Fruit fly (Drosophila melanogaster) whole organism, embryonic: Measurements from ENCODE around the gene eya.

Experiments used
- Abd-B ChIP-seq: fragments of 200-800 bp; sonication (Bioruptor generic); optimal IDR thresholded peaks from 2 replicates; lab custom pipeline; 2018; ENCODE audit warnings: missing biosample characterization, mild to moderate bottlenecking, missing genetic modification characterization, moderate library complexity
- Atf6 ChIP-seq: fragments of 200-800 bp; sonication (Bioruptor generic); IDR thresholded peaks from 2 replicates; pipeline ENCODE4 v1.3.6; 2022; ENCODE audit warnings: missing biosample characterization, missing genetic modification characterization
- CG1024 ChIP-seq: fragments of 200-800 bp; sonication (Bioruptor generic); IDR thresholded peaks from 2 replicates; pipeline ENCODE4 v1.3.6; 2022; ENCODE audit warnings: missing biosample characterization, missing genetic modification characterization
- CG10979 ChIP-seq: fragments of 200-800 bp; sonication (Bioruptor generic); optimal IDR thresholded peaks from 2 replicates; lab custom pipeline; 2018; ENCODE audit warnings: missing biosample characterization, mild to moderate bottlenecking, missing genetic modification characterization, moderate library complexity
- CG13123 ChIP-seq: fragments of 200-800 bp; sonication (Bioruptor generic); optimal IDR thresholded peaks from 2 replicates; lab custom pipeline; 2016; ENCODE audit warnings: missing biosample characterization, missing genetic modification characterization
- CG13894 ChIP-seq: fragments of 200-800 bp; sonication (Bioruptor generic); optimal IDR thresholded peaks from 3 replicates; lab custom pipeline; 2018; ENCODE audit warnings: missing biosample characterization, mild to moderate bottlenecking, missing genetic modification characterization, moderate library complexity
- CG14441 ChIP-seq: fragments of 200-800 bp; sonication (Bioruptor generic); IDR thresholded peaks from 2 replicates; pipeline ENCODE4 v1.3.6; 2022; ENCODE audit warnings: missing biosample characterization, missing genetic modification characterization
- CG14860 ChIP-seq: fragments of 200-800 bp; sonication (Bioruptor generic); IDR thresholded peaks from 3 replicates; pipeline ENCODE4 v1.3.6; 2022; ENCODE audit warnings: missing biosample characterization, missing genetic modification characterization; ENCODE audit not compliant: partially characterized antibody
- CG14965 ChIP-seq: fragments of 200-800 bp; sonication (Bioruptor generic); optimal IDR thresholded peaks from 2 replicates; lab custom pipeline; 2016; ENCODE audit warnings: missing biosample characterization, missing genetic modification characterization, borderline replicate concordance
- CG1602 ChIP-seq: fragments of 200-800 bp; sonication (Bioruptor generic); optimal IDR thresholded peaks from 3 replicates; lab custom pipeline; 2016; ENCODE audit warnings: missing biosample characterization, missing genetic modification characterization
- CG17328 ChIP-seq: fragments of 200-800 bp; sonication (Bioruptor generic); IDR thresholded peaks from 2 replicates; pipeline ENCODE4 v1.3.6; 2022; ENCODE audit warnings: missing biosample characterization, missing genetic modification characterization
- CG17912 ChIP-seq: fragments of 200-800 bp; sonication (Bioruptor generic); optimal IDR thresholded peaks from 2 replicates; lab custom pipeline; 2018; ENCODE audit warnings: missing biosample characterization, mild to moderate bottlenecking, missing genetic modification characterization
- CG2712 ChIP-seq: fragments of 200-800 bp; optimal IDR thresholded peaks from 3 replicates; lab custom pipeline; 2019; ENCODE audit warnings: missing biosample characterization, mild to moderate bottlenecking, missing genetic modification characterization, moderate library complexity
- CG31388 ChIP-seq: fragments of 200-800 bp; sonication (Bioruptor generic); optimal IDR thresholded peaks from 2 replicates; lab custom pipeline; 2016; ENCODE audit warnings: missing biosample characterization, missing genetic modification characterization
- CG33213 ChIP-seq: fragments of 200-800 bp; sonication (Bioruptor generic); optimal IDR thresholded peaks from 3 replicates; lab custom pipeline; 2016; ENCODE audit warnings: missing biosample characterization, missing genetic modification characterization
- CG3838 ChIP-seq: fragments of 200-800 bp; sonication (Bioruptor generic); optimal IDR thresholded peaks from 3 replicates; lab custom pipeline; 2016; ENCODE audit warnings: missing biosample characterization, missing genetic modification characterization
- CG4404 ChIP-seq: fragments of 200-800 bp; sonication (Bioruptor generic); IDR thresholded peaks from 2 replicates; pipeline ENCODE4 v1.3.6; 2022; ENCODE audit warnings: missing biosample characterization, missing genetic modification characterization
- CG6683 ChIP-seq: fragments of 200-800 bp; sonication (Bioruptor generic); optimal IDR thresholded peaks from 2 replicates; lab custom pipeline; 2017; ENCODE audit warnings: missing biosample characterization, mild to moderate bottlenecking, missing genetic modification characterization, missing genetic modification reagents
- CG7271 ChIP-seq: fragments of 200-800 bp; sonication (Bioruptor generic); optimal IDR thresholded peaks from 2 replicates; lab custom pipeline; 2018; ENCODE audit warnings: missing biosample characterization, mild to moderate bottlenecking, missing genetic modification characterization, moderate library complexity
- CG8281 ChIP-seq: fragments of 200-800 bp; sonication (Bioruptor generic); optimal IDR thresholded peaks from 2 replicates; lab custom pipeline; 2018; ENCODE audit warnings: missing biosample characterization, mild to moderate bottlenecking, missing genetic modification characterization, moderate library complexity
- CG8478 ChIP-seq: fragments of >200 bp; optimal IDR thresholded peaks from 2 replicates; lab custom pipeline; 2018
- Deaf1 ChIP-seq: fragments of 200-800 bp; optimal IDR thresholded peaks from 3 replicates; lab custom pipeline; 2019; ENCODE audit warnings: missing biosample characterization, mild to moderate bottlenecking, missing genetic modification characterization, moderate library complexity
- E2f2 ChIP-seq: fragments of 200-800 bp; sonication (Bioruptor generic); IDR thresholded peaks from 2 replicates; pipeline ENCODE4 v1.3.6; 2022; ENCODE audit warnings: missing biosample characterization, missing genetic modification characterization
- Fer3 ChIP-seq: fragments of 200-800 bp; sonication (Bioruptor generic); optimal IDR thresholded peaks from 2 replicates; lab custom pipeline; 2018; ENCODE audit warnings: missing biosample characterization, mild to moderate bottlenecking, missing genetic modification characterization, moderate library complexity
- HLHmδ ChIP-seq: fragments of 200-800 bp; sonication (Bioruptor generic); optimal IDR thresholded peaks from 2 replicates; lab custom pipeline; 2018; ENCODE audit warnings: missing biosample characterization, mild to moderate bottlenecking, missing genetic modification characterization, moderate library complexity
- Hey ChIP-seq: fragments of 200-800 bp; sonication (Bioruptor generic); optimal IDR thresholded peaks from 3 replicates; lab custom pipeline; 2018; ENCODE audit warnings: missing biosample characterization, mild to moderate bottlenecking, missing genetic modification characterization
- Hr3 ChIP-seq: fragments of 200-800 bp; sonication (Bioruptor generic); optimal IDR thresholded peaks from 3 replicates; lab custom pipeline; 2016; ENCODE audit warnings: missing biosample characterization, missing genetic modification characterization
- Hr39 ChIP-seq: fragments of >200 bp; optimal IDR thresholded peaks from 2 replicates; lab custom pipeline; 2017
- Meics ChIP-seq: fragments of 200-800 bp; sonication (Bioruptor generic); optimal IDR thresholded peaks from 2 replicates; lab custom pipeline; 2017; ENCODE audit warnings: missing biosample characterization, mild to moderate bottlenecking, missing genetic modification characterization
- Optix ChIP-seq: fragments of 200-800 bp; sonication (Bioruptor generic); IDR thresholded peaks from 3 replicates; pipeline ENCODE4 v1.3.6; 2022; ENCODE audit warnings: missing biosample characterization, missing genetic modification characterization
- Ptx1 ChIP-seq: fragments of 200-800 bp; sonication (Bioruptor generic); IDR thresholded peaks from 2 replicates; pipeline ENCODE4 v1.3.6; 2022; ENCODE audit warnings: missing biosample characterization, missing genetic modification characterization
- Ravus ChIP-seq: fragments of 200-800 bp; sonication (Bioruptor generic); IDR thresholded peaks from 2 replicates; pipeline ENCODE4 v1.3.6; 2022; ENCODE audit warnings: missing biosample characterization, missing genetic modification characterization
- TFAM ChIP-seq: fragments of 200-800 bp; sonication (Bioruptor generic); optimal IDR thresholded peaks from 2 replicates; lab custom pipeline; 2017; ENCODE audit warnings: missing biosample characterization, missing genetic modification characterization, inconsistent platforms
- Usf ChIP-seq: fragments of 200-800 bp; sonication (Bioruptor generic); optimal IDR thresholded peaks from 2 replicates; lab custom pipeline; 2017; ENCODE audit warnings: missing genotype, missing biosample characterization, missing genetic modification characterization
- bigmax ChIP-seq: fragments of 200-800 bp; sonication (Bioruptor generic); optimal IDR thresholded peaks from 2 replicates; lab custom pipeline; 2018; ENCODE audit warnings: missing biosample characterization, mild to moderate bottlenecking, missing genetic modification characterization
- cato ChIP-seq: fragments of 200-800 bp; sonication (Bioruptor generic); optimal IDR thresholded peaks from 2 replicates; lab custom pipeline; 2016; ENCODE audit warnings: missing biosample characterization, missing genetic modification characterization, borderline replicate concordance
- dati ChIP-seq: fragments of 200-800 bp; sonication (Bioruptor generic); IDR thresholded peaks from 2 replicates; pipeline ENCODE4 v1.3.6; 2022; ENCODE audit warnings: missing biosample characterization, missing genetic modification characterization
- en ChIP-seq: fragments of 200-800 bp; sonication (Bioruptor generic); optimal IDR thresholded peaks from 2 replicates; lab custom pipeline; 2016; ENCODE audit warnings: missing biosample characterization, missing genetic modification characterization
- fd64A ChIP-seq: fragments of 200-800 bp; sonication (Bioruptor generic); optimal IDR thresholded peaks from 3 replicates; lab custom pipeline; 2018; ENCODE audit warnings: missing biosample characterization, mild to moderate bottlenecking, missing genetic modification characterization
- gcm ChIP-seq: fragments of 200-800 bp; sonication (Bioruptor generic); optimal IDR thresholded peaks from 2 replicates; lab custom pipeline; 2019; ENCODE audit warnings: missing biosample characterization, mild to moderate bottlenecking, missing genetic modification characterization, moderate library complexity
- gcm2 ChIP-seq: fragments of 200-800 bp; sonication (Bioruptor generic); optimal IDR thresholded peaks from 2 replicates; lab custom pipeline; 2016; ENCODE audit warnings: missing biosample characterization, missing genetic modification characterization
- grn ChIP-seq: fragments of 200-800 bp; sonication (Bioruptor generic); optimal IDR thresholded peaks from 3 replicates; lab custom pipeline; 2017; ENCODE audit warnings: missing biosample characterization, missing genetic modification characterization
- gt ChIP-seq: fragments of 200-800 bp; sonication (Bioruptor generic); IDR thresholded peaks from 2 replicates; pipeline ENCODE4 v1.3.6; 2022; ENCODE audit warnings: missing biosample characterization, missing genetic modification characterization
- ham ChIP-seq: fragments of 200-800 bp; sonication (Bioruptor generic); IDR thresholded peaks from 2 replicates; pipeline ENCODE4 v1.3.6; 2022; ENCODE audit warnings: missing biosample characterization, missing genetic modification characterization
- hbn ChIP-seq: fragments of 200-800 bp; sonication (Bioruptor generic); IDR thresholded peaks from 2 replicates; pipeline ENCODE4 v1.3.6; 2022; ENCODE audit warnings: missing biosample characterization, missing genetic modification characterization; ENCODE audit not compliant: partially characterized antibody
- kay ChIP-seq: fragments of 200-800 bp; sonication (Bioruptor generic); optimal IDR thresholded peaks from 2 replicates; lab custom pipeline; 2016; ENCODE audit warnings: missing biosample characterization, missing genetic modification characterization
- peb ChIP-seq: fragments of 200-800 bp; sonication (Bioruptor generic); IDR thresholded peaks from 2 replicates; pipeline ENCODE4 v1.3.6; 2022; ENCODE audit warnings: missing biosample characterization, missing genetic modification characterization
- pros ChIP-seq: fragments of 200-800 bp; sonication (Bioruptor generic); optimal IDR thresholded peaks from 3 replicates; lab custom pipeline; 2019; ENCODE audit warnings: missing biosample characterization, mild to moderate bottlenecking, missing genetic modification characterization, moderate library complexity
- row ChIP-seq: fragments of 200-800 bp; sonication (Bioruptor generic); IDR thresholded peaks from 3 replicates; pipeline ENCODE4 v1.3.6; 2022; ENCODE audit warnings: missing biosample characterization, missing genetic modification characterization
- sd ChIP-seq: fragments of 200-800 bp; sonication (Bioruptor generic); optimal IDR thresholded peaks from 3 replicates; lab custom pipeline; 2018; ENCODE audit warnings: missing biosample characterization, mild to moderate bottlenecking, missing genetic modification characterization, moderate library complexity
- toy ChIP-seq: fragments of 200-800 bp; sonication (Bioruptor generic); IDR thresholded peaks from 2 replicates; pipeline ENCODE4 v1.3.6; 2022; ENCODE audit warnings: missing biosample characterization, missing genetic modification characterization
- zf30C ChIP-seq: fragments of 200-800 bp; sonication (Bioruptor generic); optimal IDR thresholded peaks from 3 replicates; lab custom pipeline; 2018; ENCODE audit warnings: missing biosample characterization, mild to moderate bottlenecking, missing genetic modification characterization
- zfh2 ChIP-seq: fragments of 200-800 bp; sonication (Bioruptor generic); optimal IDR thresholded peaks from 2 replicates; lab custom pipeline; 2016; ENCODE audit warnings: missing biosample characterization, missing genetic modification characterization

The eya gene

DNA sequence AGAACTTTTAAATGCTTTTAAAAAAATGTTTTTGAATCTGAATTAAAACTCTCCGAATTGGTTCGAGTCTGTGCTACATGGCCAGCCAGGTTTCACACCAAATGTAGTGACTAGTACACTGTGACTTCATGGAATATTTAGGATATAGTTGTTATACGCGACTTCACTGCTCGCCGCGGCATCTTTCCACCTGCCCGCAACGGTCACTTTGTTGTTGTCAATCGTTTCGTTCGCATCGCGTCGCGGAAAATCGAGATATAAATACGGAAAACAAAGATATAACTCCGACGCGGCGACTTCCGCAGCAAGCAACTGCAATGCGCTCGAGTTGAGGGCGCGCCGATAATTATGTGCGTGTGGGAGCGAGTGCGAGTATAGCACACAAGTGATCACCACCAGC is 48.3 kb downstream of the eya start, which contains the start of gene CG31637 (continued):
- no peak for TF ChIP-seq gcm2 (GFP tag; lab: Kevin White, UChicago)
- no peak for TF ChIP-seq Fer3 (tag; lab: Kevin White, UChicago)
- no peak for TF ChIP-seq Ravus
- no peak for TF ChIP-seq Meics (GFP tag; lab: Kevin White, UChicago)
- peak; percentile 31 for TF ChIP-seq sd
- peak; percentile 57 for TF ChIP-seq grn (GFP tag; lab: Kevin White, UChicago)
- TF ChIP-seq CG33213 (GFP tag; lab: Kevin White, UChicago): peak; percentile 71
- no peak for TF ChIP-seq Hr39
- no peak for TF ChIP-seq dati (GFP tag; lab: Robert Waterston, UW)
- TF ChIP-seq CG7271 (tag; lab: Kevin White, UChicago): no peak
- TF ChIP-seq gcm (GFP tag; lab: Kevin White, UChicago): no peak
- TF ChIP-seq CG17912 (GFP tag; lab: Kevin White, UChicago): peak; percentile 4
- TF ChIP-seq CG6683 (GFP tag; lab: Kevin White, UChicago): no peak
- TF ChIP-seq TFAM (GFP tag; lab: Kevin White, UChicago): no peak
- TF ChIP-seq Abd-B (GFP tag; lab: Kevin White, UChicago): no peak
- no peak for TF ChIP-seq gt (GFP tag; lab: Robert Waterston, UW)
- TF ChIP-seq row: peak; percentile 48; the same call in 2 of the 3 replicates
- no peak for TF ChIP-seq CG1602 (GFP tag; lab: Kevin White, UChicago)
- TF ChIP-seq en (GFP tag; lab: Kevin White, UChicago): no peak
- TF ChIP-seq CG8281 (tag; lab: Kevin White, UChicago): no peak
- TF ChIP-seq CG14965 (GFP tag; lab: Kevin White, UChicago): no peak
- TF ChIP-seq toy: no peak
- TF ChIP-seq CG17328: no peak
- TF ChIP-seq Optix (GFP tag; lab: Robert Waterston, UW): no peak
- no peak for TF ChIP-seq pros (GFP tag; lab: Kevin White, UChicago)
- no peak for TF ChIP-seq bigmax (GFP tag; lab: Kevin White, UChicago)
- TF ChIP-seq ham (GFP tag; lab: Robert Waterston, UW): no peak
- TF ChIP-seq CG13894: peak; percentile 33
- TF ChIP-seq Hr3 (GFP tag; lab: Kevin White, UChicago): no peak
- TF ChIP-seq kay (GFP tag; lab: Kevin White, UChicago): no peak
- no peak for TF ChIP-seq Usf (GFP tag; lab: Kevin White, UChicago)
- no peak for TF ChIP-seq CG14441 (GFP tag; lab: Robert Waterston, UW)
- TF ChIP-seq CG31388 (GFP tag; lab: Kevin White, UChicago): no peak
- TF ChIP-seq Ptx1 (GFP tag; lab: Robert Waterston, UW): no peak
- no peak for TF ChIP-seq CG4404
- TF ChIP-seq hbn: no peak
- no peak for TF ChIP-seq CG3838 (GFP tag; lab: Kevin White, UChicago)
- TF ChIP-seq fd64A (GFP tag; lab: Kevin White, UChicago): no peak
- TF ChIP-seq CG8478 (lab: Kevin White, UChicago): no peak
- peak; percentile 37 for TF ChIP-seq CG2712 (tag; lab: Kevin White, UChicago)
- TF ChIP-seq CG10979: no peak
- no peak for TF ChIP-seq peb (GFP tag; lab: Robert Waterston, UW)
- peak; percentile 39 for TF ChIP-seq HLHmδ (GFP tag; lab: Kevin White, UChicago)
- no peak for TF ChIP-seq zfh2 (GFP tag; lab: Kevin White, UChicago)
- no peak for TF ChIP-seq CG13123 (GFP tag; lab: Kevin White, UChicago)
- no peak for TF ChIP-seq cato (GFP tag; lab: Kevin White, UChicago)
- peak; percentile 70 for TF ChIP-seq E2f2
- peak; percentile 58 for TF ChIP-seq Deaf1 (tag; lab: Kevin White, UChicago)
- TF ChIP-seq CG1024 (GFP tag; lab: Robert Waterston, UW): no peak
- peak; percentile 42 for TF ChIP-seq zf30C (GFP tag; lab: Kevin White, UChicago)
- no peak for TF ChIP-seq Hey (tag; lab: Kevin White, UChicago)
- no peak for TF ChIP-seq Atf6 (GFP tag; lab: Robert Waterston, UW)
- TF ChIP-seq CG14860: no peak
